Fruit fly (Drosophila melanogaster) whole organism, prepupa: Measurements from ENCODE around the gene CG14325.

Experiments
- CG6854 ChIP-seq: fragments of 200-800 bp; sonication (Bioruptor generic); optimal IDR thresholded peaks from 2 replicates; lab custom pipeline; 2017; ENCODE audit warnings: missing biosample characterization, mild to moderate bottlenecking, missing genetic modification characterization
- Eip75B ChIP-seq: fragments of 200-800 bp; sonication (Bioruptor generic); optimal IDR thresholded peaks from 3 replicates; lab custom pipeline; 2016; ENCODE audit warnings: missing biosample characterization, missing genetic modification characterization
- achi ChIP-seq: fragments of 200-800 bp; sonication (Bioruptor generic); optimal IDR thresholded peaks from 3 replicates; lab custom pipeline; 2016; ENCODE audit warnings: missing biosample characterization, missing genetic modification characterization
- dsx ChIP-seq: fragments of 200-800 bp; optimal IDR thresholded peaks from 3 replicates; lab custom pipeline; 2019; ENCODE audit warnings: missing biosample characterization, mild to moderate bottlenecking, missing genetic modification characterization, moderate library complexity; ENCODE audit not compliant: poor library complexity, severe bottlenecking
- fd85E ChIP-seq: fragments of 200-800 bp; sonication (Bioruptor generic); optimal IDR thresholded peaks from 3 replicates; lab custom pipeline; 2016; ENCODE audit warnings: missing biosample characterization, missing genetic modification characterization
- salr ChIP-seq, 2 experiments: fragments of 200-800 bp; sonication (Bioruptor generic); optimal IDR thresholded peaks; 3 replicates each; lab custom pipeline; 2016 to 2018; ENCODE audit warnings: missing biosample characterization in 2 of 2, missing genetic modification characterization in 2 of 2, mild to moderate bottlenecking in 1 of 2
- spab ChIP-seq: fragments of 200-800 bp; sonication (Bioruptor generic); optimal IDR thresholded peaks from 2 replicates; lab custom pipeline; 2017; ENCODE audit warnings: missing biosample characterization, mild to moderate bottlenecking, missing genetic modification characterization, missing genetic modification reagents
- ss ChIP-seq, 2 experiments: fragments of 200-800 bp; sonication (Bioruptor generic); optimal IDR thresholded peaks; 2 replicates in 1 of 2; 3 replicates in 1 of 2; lab custom pipeline; 2017 to 2018; ENCODE audit warnings: mild to moderate bottlenecking in 2 of 2, missing biosample characterization in 2 of 2, missing genetic modification characterization in 2 of 2, moderate library complexity in 1 of 2

DNA sequence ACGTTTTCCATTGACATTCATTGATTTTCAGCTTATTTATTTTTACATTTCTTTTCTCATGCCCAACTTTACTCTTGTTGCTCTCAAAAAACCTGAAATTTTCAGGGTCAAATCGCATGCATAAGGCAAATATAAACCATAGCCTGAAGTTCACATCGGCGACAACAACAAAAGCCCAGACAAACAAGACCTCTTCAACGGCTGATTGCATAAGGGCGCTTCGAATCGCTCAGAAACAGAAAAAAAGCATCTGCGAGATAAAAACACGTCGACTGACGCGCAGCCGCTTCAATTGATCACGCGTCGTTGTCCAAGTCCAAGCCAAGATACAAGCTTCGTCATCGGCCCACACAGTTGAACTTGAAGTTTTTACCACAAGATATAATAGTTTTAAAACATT, 13.4 kb upstream of the CG14325 start, which contains the start of gene CG14327:
- no peak for TF ChIP-seq fd85E (GFP tag; lab: Kevin White, UChicago)
- TF ChIP-seq spab (GFP tag; lab: Kevin White, UChicago), result no peak
- no peak for TF ChIP-seq dsx (GFP tag; lab: Kevin White, UChicago)
- peak; percentile 24 to 47 for TF ChIP-seq ss (GFP tag; optimal IDR thresholded peaks at IDR 0.05; lab: Kevin White, UChicago)
- TF ChIP-seq salr (GFP tag; optimal IDR thresholded peaks at IDR 0.05; lab: Kevin White, UChicago), result no peak
- TF ChIP-seq Eip75B (GFP tag; lab: Kevin White, UChicago), result no peak
- TF ChIP-seq CG6854, result no peak
- no peak for TF ChIP-seq achi
